Worm (Caenorhabditis elegans) whole organism, mixed stage, embryonic: Measurements from ENCODE around the gene tcer-1.
A peak's percentile ranks its signal among the peaks of the same experiment; 100 is the strongest.

Experiments used
- M03D4.4 ChIP-seq: sonication (generic microtip); optimal IDR thresholded peaks from 2 replicates; lab custom pipeline; 2017; ENCODE audit warnings: mild to moderate bottlenecking, missing genetic modification characterization, missing compliant biosample characterization
- bed-3 ChIP-seq: fragments of 200-800 bp; sonication (Bioruptor generic); optimal IDR thresholded peaks from 3 replicates; lab custom pipeline; 2018; ENCODE audit warnings: mild to moderate bottlenecking, missing genetic modification characterization, moderate library complexity, missing compliant biosample characterization
- blmp-1 ChIP-seq: fragments of 150-350 bp; optimal IDR thresholded peaks from 2 replicates; lab custom pipeline; 2014; ENCODE audit warnings: missing biosample characterization, missing genetic modification characterization
- ceh-39 ChIP-seq: fragments of 150-350 bp; optimal IDR thresholded peaks from 2 replicates; lab custom pipeline; 2014; ENCODE audit warnings: missing biosample characterization, missing genetic modification characterization
- ceh-43 ChIP-seq: fragments of 200-800 bp; sonication (Bioruptor generic); optimal IDR thresholded peaks from 2 replicates; lab custom pipeline; 2018; ENCODE audit warnings: mild to moderate bottlenecking, missing genetic modification characterization, moderate library complexity, missing compliant biosample characterization
- ceh-83 ChIP-seq: fragments of 200-800 bp; sonication (Bioruptor generic); optimal IDR thresholded peaks from 2 replicates; lab custom pipeline; 2018; ENCODE audit warnings: mild to moderate bottlenecking, missing genetic modification characterization, missing compliant biosample characterization
- ces-1 ChIP-seq: fragments of 150-350 bp; optimal IDR thresholded peaks from 2 replicates; lab custom pipeline; 2014; ENCODE audit warnings: missing biosample characterization, missing genetic modification reagents, missing genetic modification characterization
- cnd-1 ChIP-seq: fragments of 200-800 bp; sonication (Bioruptor generic); optimal IDR thresholded peaks from 2 replicates; lab custom pipeline; 2018; ENCODE audit warnings: mild to moderate bottlenecking, missing genetic modification characterization, missing compliant biosample characterization
- drap-1 ChIP-seq: fragments of 200-800 bp; sonication (Bioruptor generic); optimal IDR thresholded peaks from 3 replicates; lab custom pipeline; 2018; ENCODE audit warnings: mild to moderate bottlenecking, missing genetic modification characterization, missing compliant biosample characterization
- elt-1 ChIP-seq: sonication (generic microtip); optimal IDR thresholded peaks from 2 replicates; lab custom pipeline; 2017; ENCODE audit warnings: missing genetic modification characterization, mild to moderate bottlenecking, missing compliant biosample characterization, antibody characterized with exemption, moderate library complexity, borderline replicate concordance; ENCODE audit not compliant: insufficient read depth
- elt-3 ChIP-seq: fragments of 150-350 bp; optimal IDR thresholded peaks from 2 replicates; lab custom pipeline; 2014; ENCODE audit warnings: missing biosample characterization, missing genetic modification characterization
- flh-1 ChIP-seq: fragments of 200-800 bp; sonication (Bioruptor generic); optimal IDR thresholded peaks from 2 replicates; lab custom pipeline; 2018; ENCODE audit warnings: mild to moderate bottlenecking, missing genetic modification characterization, moderate library complexity, missing compliant biosample characterization
- ham-2 ChIP-seq: fragments of 200-800 bp; sonication (Bioruptor generic); optimal IDR thresholded peaks from 2 replicates; lab custom pipeline; 2018; ENCODE audit warnings: mild to moderate bottlenecking, missing genetic modification characterization, missing compliant biosample characterization
- hlh-1 ChIP-seq: fragments of 150-350 bp; optimal IDR thresholded peaks from 2 replicates; lab custom pipeline; 2014; ENCODE audit warnings: missing biosample characterization, missing genetic modification reagents, missing genetic modification characterization
- lin-13 ChIP-seq: fragments of 150-350 bp; optimal IDR thresholded peaks from 2 replicates; lab custom pipeline; 2014; ENCODE audit warnings: missing biosample characterization, missing genetic modification characterization
- lin-32 ChIP-seq: fragments of 200-800 bp; sonication (Bioruptor generic); optimal IDR thresholded peaks from 2 replicates; lab custom pipeline; 2018; ENCODE audit warnings: mild to moderate bottlenecking, missing genetic modification characterization, missing compliant biosample characterization
- lsy-2 ChIP-seq: fragments of 150-350 bp; optimal IDR thresholded peaks from 2 replicates; lab custom pipeline; 2014; ENCODE audit warnings: missing biosample characterization, missing genetic modification characterization
- mep-1 ChIP-seq: fragments of 150-350 bp; optimal IDR thresholded peaks from 2 replicates; lab custom pipeline; 2017; ENCODE audit warnings: missing biosample characterization, missing genetic modification reagents, missing genetic modification characterization, inconsistent platforms
- mls-2 ChIP-seq: sonication (generic microtip); optimal IDR thresholded peaks from 2 replicates; lab custom pipeline; 2016; ENCODE audit warnings: mild to moderate bottlenecking, missing genetic modification characterization, moderate library complexity, missing compliant biosample characterization
- nhr-12 ChIP-seq: fragments of 150-350 bp; optimal IDR thresholded peaks from 2 replicates; lab custom pipeline; 2014; ENCODE audit warnings: missing biosample characterization, missing genetic modification characterization
- nhr-2 ChIP-seq: fragments of 150-350 bp; optimal IDR thresholded peaks from 2 replicates; lab custom pipeline; 2014; ENCODE audit warnings: missing biosample characterization, missing genetic modification characterization
- nhr-28 ChIP-seq: fragments of 150-350 bp; optimal IDR thresholded peaks from 2 replicates; lab custom pipeline; 2014; ENCODE audit warnings: missing biosample characterization, missing genetic modification characterization
- nhr-76 ChIP-seq: sonication (generic microtip); optimal IDR thresholded peaks from 2 replicates; lab custom pipeline; 2017; ENCODE audit warnings: missing biosample characterization, missing genetic modification characterization
- pha-4 ChIP-seq: fragments of 150-350 bp; optimal IDR thresholded peaks from 2 replicates; lab custom pipeline; 2018; ENCODE audit warnings: missing biosample characterization, missing genetic modification reagents, missing genetic modification characterization
- sem-2 ChIP-seq: fragments of 200-800 bp; sonication (Bioruptor generic); optimal IDR thresholded peaks from 2 replicates; lab custom pipeline; 2018; ENCODE audit warnings: mild to moderate bottlenecking, missing genetic modification characterization, missing compliant biosample characterization
- sptf-1 ChIP-seq: sonication (generic microtip); optimal IDR thresholded peaks from 2 replicates; lab custom pipeline; 2017; ENCODE audit warnings: mild to moderate bottlenecking, missing genetic modification characterization, moderate library complexity, missing compliant biosample characterization
- tbx-8 ChIP-seq: fragments of 200-800 bp; sonication (Bioruptor generic); optimal IDR thresholded peaks from 2 replicates; lab custom pipeline; 2018; ENCODE audit warnings: mild to moderate bottlenecking, missing genetic modification characterization, moderate library complexity, missing compliant biosample characterization
- unc-120 ChIP-seq: sonication (generic microtip); optimal IDR thresholded peaks from 2 replicates; lab custom pipeline; 2017; ENCODE audit warnings: missing genetic modification characterization, missing compliant biosample characterization; ENCODE audit not compliant: poor library complexity, severe bottlenecking
- unc-39 ChIP-seq: fragments of 150-350 bp; optimal IDR thresholded peaks from 2 replicates; lab custom pipeline; 2014; ENCODE audit warnings: missing biosample characterization, missing genetic modification characterization
- unc-62 ChIP-seq: fragments of 150-350 bp; optimal IDR thresholded peaks from 2 replicates; lab custom pipeline; 2014; ENCODE audit warnings: missing biosample characterization, missing genetic modification reagents, missing genetic modification characterization
- zip-8 ChIP-seq: fragments of 150-350 bp; optimal IDR thresholded peaks from 2 replicates; lab custom pipeline; 2014; ENCODE audit warnings: missing biosample characterization, missing genetic modification characterization

The tcer-1 gene

ce11 chrII:7022370-7023001 is 27.4 kb downstream of the tcer-1 start, which contains the start of the genes lst-6 and lst-5:
Gene lst-6, minus strand, starts transcription at chrII:7022509.
Gene lst-5, plus strand, starts transcription at chrII:7022913.
- TF ChIP-seq sptf-1 (tag; lab: Kevin White, UChicago) (peak; percentile 33), pha-4 (tag; lab: Kevin White, UChicago) (peak; percentile 19), cnd-1 (no peak), mep-1 (tag; lab: Kevin White, UChicago) (peak; percentile 47), unc-62 (peak; percentile 38), drap-1 (GFP tag; lab: Kevin White, UChicago) (no peak), lin-13 (tag; lab: Kevin White, UChicago) (peak; percentile 22), ces-1 (GFP tag; lab: Kevin White, UChicago) (peak; percentile 60), lsy-2 (tag; lab: Kevin White, UChicago) (peak; percentile 50), zip-8 (tag; lab: Kevin White, UChicago) (peak; percentile 70)

ce11 chrII:7012592-7012991 is 37.3 kb downstream of the tcer-1 start, which contains the start of gene sqv-7:
Gene sqv-7, minus strand, starts transcription at chrII:7012692.
- TF ChIP-seq nhr-2 (tag; lab: Kevin White, UChicago) (no peak), hlh-1 (tag; lab: Kevin White, UChicago) (no peak), M03D4.4 (tag; lab: Kevin White, UChicago) (no peak), unc-62 (no peak), mls-2 (tag; lab: Kevin White, UChicago) (no peak), drap-1 (GFP tag; lab: Kevin White, UChicago) (no peak), bed-3 (no peak), cnd-1 (no peak), nhr-76 (tag; lab: Kevin White, UChicago) (no peak), nhr-12 (tag; lab: Kevin White, UChicago) (no peak), nhr-28 (no peak), lsy-2 (tag; lab: Kevin White, UChicago) (no peak), unc-120 (no peak), elt-3 (no peak), mep-1 (tag; lab: Kevin White, UChicago) (no peak)

ce11 chrII:7002956-7003357 is 46.9 kb downstream of the tcer-1 start:
- no peak for TF ChIP-seq sem-2
- no peak for TF ChIP-seq mep-1 (tag; lab: Kevin White, UChicago)
- TF ChIP-seq unc-39 (tag; lab: Kevin White, UChicago): no peak
- TF ChIP-seq hlh-1 (tag; lab: Kevin White, UChicago): no peak
- TF ChIP-seq blmp-1 (tag; lab: Kevin White, UChicago): no peak
- TF ChIP-seq nhr-28: no peak
- no peak for TF ChIP-seq elt-1 (tag; lab: Kevin White, UChicago)
- TF ChIP-seq lsy-2 (tag; lab: Kevin White, UChicago): no peak
- TF ChIP-seq unc-120: no peak
- no peak for TF ChIP-seq ceh-39 (tag; lab: Kevin White, UChicago)
- TF ChIP-seq M03D4.4 (tag; lab: Kevin White, UChicago): no peak

- peak; percentile 66 for TF ChIP-seq unc-120
- peak; percentile 90 for TF ChIP-seq sptf-1 (tag; lab: Kevin White, UChicago)
- TF ChIP-seq ceh-83 (GFP tag; lab: Kevin White, UChicago): peak; percentile 92
- TF ChIP-seq ceh-43 (GFP tag; lab: Kevin White, UChicago): peak; percentile 80
- peak; percentile 90 for TF ChIP-seq drap-1 (GFP tag; lab: Kevin White, UChicago)
- peak; percentile 88 for TF ChIP-seq ham-2 (GFP tag; lab: Kevin White, UChicago)
- peak; percentile 71 for TF ChIP-seq lin-32 (GFP tag; lab: Kevin White, UChicago)
- TF ChIP-seq bed-3: peak; percentile 73
- TF ChIP-seq M03D4.4 (tag; lab: Kevin White, UChicago): peak; percentile 92
- TF ChIP-seq flh-1 (GFP tag; lab: Kevin White, UChicago): peak; percentile 75
- TF ChIP-seq cnd-1: peak; percentile 90
- TF ChIP-seq tbx-8 (GFP tag; lab: Kevin White, UChicago): peak; percentile 70
- peak; percentile 83 for TF ChIP-seq sem-2
- peak; percentile 92 for TF ChIP-seq mls-2 (tag; lab: Kevin White, UChicago)
- TF ChIP-seq, all 35 proteins: peak for 14; not testable (repeated sequence) for 21
These were observed 48.5 kb downstream of the tcer-1 start for ce11 chrII:7001405-7001804.
